Fruit fly (Drosophila melanogaster): ENCODE measurements around the gene CG3191.

DNA sequence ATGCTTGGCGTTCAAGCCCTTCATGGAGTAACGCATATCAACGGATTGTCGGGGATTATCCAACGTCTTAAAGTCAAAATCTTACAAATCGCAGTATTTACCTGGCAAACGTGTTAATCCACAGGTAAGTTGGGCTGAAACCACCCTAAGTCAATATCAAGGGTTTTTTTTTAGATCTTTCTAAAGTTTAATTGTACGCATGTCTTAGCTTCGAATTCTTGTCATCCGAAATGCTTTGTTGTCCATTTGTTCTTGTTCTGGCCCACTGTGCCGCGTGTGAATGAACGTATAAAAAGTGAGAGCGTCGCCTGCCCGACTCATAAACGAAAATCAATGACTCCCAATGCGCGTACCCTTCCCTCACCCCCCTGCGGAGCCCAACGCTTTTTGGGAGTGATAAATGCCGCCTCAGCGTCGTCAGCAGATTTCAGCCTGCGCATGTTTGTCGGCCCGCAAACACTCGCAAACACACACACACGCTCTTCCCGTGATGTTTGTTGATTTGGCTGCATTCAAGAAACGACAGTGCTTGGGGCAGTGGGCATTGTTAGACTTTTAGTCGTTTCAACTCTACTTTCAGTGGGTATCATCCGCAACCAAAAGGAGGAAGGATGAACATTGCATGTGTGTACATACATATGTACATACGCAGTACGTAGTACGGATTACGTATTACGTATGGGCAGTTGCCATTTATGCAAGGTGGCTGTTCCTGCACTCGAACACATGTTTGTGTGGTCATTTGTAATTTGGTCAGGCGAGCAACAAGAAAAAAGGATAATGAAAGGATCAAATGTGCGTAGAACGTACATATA is 44.6 kb upstream of the CG3191 start:
- TF ChIP-seq ovo (GFP tag; optimal IDR thresholded peaks at IDR 0.05) (peak; percentile 58), CG5204 (GFP tag; optimal IDR thresholded peaks at IDR 0.05) (peak; percentile 82), cic (GFP tag; optimal IDR thresholded peaks at IDR 0.05) (peak; percentile 57)
